Fruit fly (Drosophila melanogaster) whole organism, embryonic: Measurements from ENCODE around the gene NitFhit.

Experiments
- CG10209 ChIP-seq: fragments of 200-800 bp; sonication (Bioruptor generic); optimal IDR thresholded peaks from 3 replicates; lab custom pipeline; 2017; ENCODE audit warnings: missing biosample characterization, mild to moderate bottlenecking, missing genetic modification characterization, missing genetic modification reagents
- CG12299 ChIP-seq: fragments of 200-800 bp; sonication (Bioruptor generic); optimal IDR thresholded peaks from 2 replicates; lab custom pipeline; 2018; ENCODE audit warnings: missing biosample characterization, mild to moderate bottlenecking, missing genetic modification characterization
- CG14050 ChIP-seq: fragments of 200-800 bp; sonication (Bioruptor generic); IDR thresholded peaks from 3 replicates; pipeline ENCODE4 v1.3.6; 2022; ENCODE audit warnings: missing biosample characterization, missing genetic modification characterization
- CG18011 ChIP-seq: fragments of 200-800 bp; sonication (Bioruptor generic); optimal IDR thresholded peaks from 2 replicates; lab custom pipeline; 2017; ENCODE audit warnings: missing biosample characterization, missing genetic modification characterization, mild to moderate bottlenecking, moderate library complexity, missing genotype
- CG31441 ChIP-seq: fragments of 200-800 bp; sonication (Bioruptor generic); IDR thresholded peaks from 2 replicates; pipeline ENCODE4 v1.3.6; 2022; ENCODE audit warnings: missing biosample characterization, missing genetic modification characterization
- CG3163 ChIP-seq: fragments of 200-800 bp; sonication (Bioruptor generic); optimal IDR thresholded peaks from 3 replicates; lab custom pipeline; 2016; ENCODE audit warnings: missing biosample characterization, missing genetic modification characterization
- CG3838 ChIP-seq: fragments of 200-800 bp; sonication (Bioruptor generic); optimal IDR thresholded peaks from 3 replicates; lab custom pipeline; 2016; ENCODE audit warnings: missing biosample characterization, missing genetic modification characterization
- CG4282 ChIP-seq: fragments of 200-800 bp; sonication (Bioruptor generic); optimal IDR thresholded peaks from 2 replicates; lab custom pipeline; 2016; ENCODE audit warnings: missing biosample characterization, missing genetic modification characterization
- CG4404 ChIP-seq: fragments of 200-800 bp; sonication (Bioruptor generic); IDR thresholded peaks from 2 replicates; pipeline ENCODE4 v1.3.6; 2022; ENCODE audit warnings: missing biosample characterization, missing genetic modification characterization
- CG4820 ChIP-seq: fragments of 200-800 bp; sonication (Bioruptor generic); optimal IDR thresholded peaks from 3 replicates; lab custom pipeline; 2016; ENCODE audit warnings: missing biosample characterization, missing genetic modification characterization
- CG6654 ChIP-seq: fragments of 200-800 bp; sonication (Bioruptor generic); optimal IDR thresholded peaks from 2 replicates; lab custom pipeline; 2017; ENCODE audit warnings: missing biosample characterization, mild to moderate bottlenecking, missing genetic modification characterization
- CG8478 ChIP-seq: fragments of >200 bp; optimal IDR thresholded peaks from 2 replicates; lab custom pipeline; 2018
- CG9437 ChIP-seq: fragments of 200-800 bp; sonication (Bioruptor generic); optimal IDR thresholded peaks from 2 replicates; lab custom pipeline; 2018; ENCODE audit warnings: missing biosample characterization, mild to moderate bottlenecking, missing genetic modification characterization
- Dek ChIP-seq: fragments of 200-800 bp; sonication (Bioruptor generic); optimal IDR thresholded peaks from 3 replicates; lab custom pipeline; 2019; ENCODE audit warnings: missing biosample characterization, mild to moderate bottlenecking, missing genetic modification characterization, moderate library complexity
- Drgx ChIP-seq: fragments of 200-800 bp; sonication (Bioruptor generic); IDR thresholded peaks from 2 replicates; pipeline ENCODE4 v1.3.6; 2022; ENCODE audit warnings: missing biosample characterization, missing genetic modification characterization
- Hsf ChIP-seq: fragments of 200-800 bp; sonication (Bioruptor generic); optimal IDR thresholded peaks from 3 replicates; lab custom pipeline; 2016; ENCODE audit warnings: missing biosample characterization, missing genetic modification characterization
- Lhr ChIP-seq: fragments of 200-800 bp; sonication (Bioruptor generic); optimal IDR thresholded peaks from 3 replicates; lab custom pipeline; 2017; ENCODE audit warnings: mild to moderate bottlenecking, missing biosample characterization, missing genetic modification reagents, missing genetic modification characterization
- MESR4 ChIP-seq: fragments of 200-800 bp; sonication (Bioruptor generic); optimal IDR thresholded peaks from 2 replicates; lab custom pipeline; 2018; ENCODE audit warnings: missing biosample characterization, mild to moderate bottlenecking, missing genetic modification characterization, moderate library complexity
- Nf-YB ChIP-seq: fragments of 200-800 bp; sonication (Bioruptor generic); optimal IDR thresholded peaks from 3 replicates; lab custom pipeline; 2019; ENCODE audit warnings: missing biosample characterization, mild to moderate bottlenecking, missing genetic modification characterization, moderate library complexity
- Nf-YC ChIP-seq: fragments of 200-800 bp; optimal IDR thresholded peaks from 3 replicates; lab custom pipeline; 2019; ENCODE audit warnings: missing biosample characterization, mild to moderate bottlenecking, missing genetic modification characterization, moderate library complexity
- Ravus ChIP-seq: fragments of 200-800 bp; sonication (Bioruptor generic); IDR thresholded peaks from 2 replicates; pipeline ENCODE4 v1.3.6; 2022; ENCODE audit warnings: missing biosample characterization, missing genetic modification characterization
- Scr ChIP-seq: fragments of 200-800 bp; sonication (Bioruptor generic); IDR thresholded peaks from 2 replicates; pipeline ENCODE4 v1.3.6; 2022; ENCODE audit warnings: missing biosample characterization, missing genetic modification characterization; ENCODE audit not compliant: partially characterized antibody
- Sry-β ChIP-seq: fragments of 200-800 bp; sonication (Bioruptor generic); optimal IDR thresholded peaks from 2 replicates; lab custom pipeline; 2018; ENCODE audit warnings: missing biosample characterization, mild to moderate bottlenecking, missing genetic modification characterization, moderate library complexity
- Tbp ChIP-seq: fragments of >200 bp; optimal IDR thresholded peaks from 2 replicates; lab custom pipeline; 2018; ENCODE audit warnings: missing biosample characterization, missing genetic modification characterization
- al ChIP-seq: fragments of 200-800 bp; sonication (Bioruptor generic); IDR thresholded peaks from 2 replicates; pipeline ENCODE4 v1.3.6; 2022; ENCODE audit warnings: missing biosample characterization, missing genetic modification characterization
- cwo ChIP-seq: fragments of 200-800 bp; sonication (Bioruptor generic); optimal IDR thresholded peaks from 3 replicates; lab custom pipeline; 2017; ENCODE audit warnings: missing biosample characterization, missing genetic modification characterization, mild to moderate bottlenecking, moderate library complexity, missing genetic modification reagents
- dan ChIP-seq: fragments of 200-800 bp; sonication (Bioruptor generic); IDR thresholded peaks from 2 replicates; pipeline ENCODE4 v1.3.6; 2022; ENCODE audit warnings: missing biosample characterization, missing genetic modification characterization
- dmrt11E ChIP-seq: fragments of 200-800 bp; sonication (Bioruptor generic); optimal IDR thresholded peaks from 3 replicates; lab custom pipeline; 2018; ENCODE audit warnings: missing biosample characterization, mild to moderate bottlenecking, missing genetic modification characterization, moderate library complexity
- dpn ChIP-seq, 2 experiments: fragments of 200-800 bp; sonication (Bioruptor generic); optimal IDR thresholded peaks; 3 replicates each; lab custom pipeline; 2016; ENCODE audit warnings: missing biosample characterization in 2 of 2, missing genetic modification characterization in 2 of 2
- eve ChIP-seq, 2 experiments: fragments of >200 bp; optimal IDR thresholded peaks; 2 replicates each; lab custom pipeline; 2017; ENCODE audit warnings: missing biosample characterization in 2 of 2, missing genetic modification characterization in 2 of 2
- exex ChIP-seq: fragments of 200-800 bp; sonication (Bioruptor generic); optimal IDR thresholded peaks from 4 replicates; lab custom pipeline; 2018; ENCODE audit warnings: missing biosample characterization, mild to moderate bottlenecking, missing genetic modification characterization, moderate library complexity
- fd96Cb ChIP-seq: fragments of 200-800 bp; sonication (Bioruptor generic); optimal IDR thresholded peaks from 2 replicates; lab custom pipeline; 2018; ENCODE audit warnings: missing biosample characterization, mild to moderate bottlenecking, missing genetic modification characterization, moderate library complexity
- h ChIP-seq: fragments of >200 bp; optimal IDR thresholded peaks from 2 replicates; lab custom pipeline; 2017
- hb ChIP-seq: fragments of 200-800 bp; sonication (Bioruptor generic); IDR thresholded peaks from 3 replicates; pipeline ENCODE4 v1.3.6; 2022; ENCODE audit warnings: missing biosample characterization, missing genetic modification characterization; ENCODE audit not compliant: partially characterized antibody
- hth ChIP-seq: fragments of >200 bp; optimal IDR thresholded peaks from 2 replicates; lab custom pipeline; 2017; ENCODE audit warnings: inconsistent platforms
- ind ChIP-seq: fragments of 200-800 bp; sonication (Bioruptor generic); optimal IDR thresholded peaks from 3 replicates; lab custom pipeline; 2016; ENCODE audit warnings: missing biosample characterization, missing genetic modification characterization
- kah ChIP-seq: fragments of 200-800 bp; sonication (Bioruptor generic); optimal IDR thresholded peaks from 2 replicates; lab custom pipeline; 2018; ENCODE audit warnings: missing biosample characterization, mild to moderate bottlenecking, missing genetic modification characterization
- kay ChIP-seq: fragments of 200-800 bp; sonication (Bioruptor generic); optimal IDR thresholded peaks from 2 replicates; lab custom pipeline; 2016; ENCODE audit warnings: missing biosample characterization, missing genetic modification characterization
- nerfin-2 ChIP-seq: fragments of 200-800 bp; sonication (Bioruptor generic); IDR thresholded peaks from 2 replicates; pipeline ENCODE4 v1.3.6; 2022; ENCODE audit warnings: missing biosample characterization, missing genetic modification characterization; ENCODE audit not compliant: partially characterized antibody
- peb ChIP-seq: fragments of 200-800 bp; sonication (Bioruptor generic); IDR thresholded peaks from 2 replicates; pipeline ENCODE4 v1.3.6; 2022; ENCODE audit warnings: missing biosample characterization, missing genetic modification characterization
- pros ChIP-seq: fragments of 200-800 bp; sonication (Bioruptor generic); optimal IDR thresholded peaks from 3 replicates; lab custom pipeline; 2019; ENCODE audit warnings: missing biosample characterization, mild to moderate bottlenecking, missing genetic modification characterization, moderate library complexity
- psq ChIP-seq: fragments of 200-800 bp; sonication (Bioruptor generic); optimal IDR thresholded peaks from 2 replicates; lab custom pipeline; 2017; ENCODE audit warnings: missing biosample characterization, missing genetic modification characterization
- repo ChIP-seq: fragments of 200-800 bp; sonication (Bioruptor generic); optimal IDR thresholded peaks from 2 replicates; lab custom pipeline; 2016; ENCODE audit warnings: missing biosample characterization, missing genetic modification characterization
- row ChIP-seq: fragments of 200-800 bp; sonication (Bioruptor generic); IDR thresholded peaks from 3 replicates; pipeline ENCODE4 v1.3.6; 2022; ENCODE audit warnings: missing biosample characterization, missing genetic modification characterization
- stwl ChIP-seq: fragments of 200-800 bp; sonication (Bioruptor generic); optimal IDR thresholded peaks from 3 replicates; lab custom pipeline; 2018; ENCODE audit warnings: missing biosample characterization, mild to moderate bottlenecking, missing genetic modification characterization, moderate library complexity
- toy ChIP-seq: fragments of 200-800 bp; sonication (Bioruptor generic); IDR thresholded peaks from 2 replicates; pipeline ENCODE4 v1.3.6; 2022; ENCODE audit warnings: missing biosample characterization, missing genetic modification characterization
- unpg ChIP-seq: fragments of 200-800 bp; sonication (Bioruptor generic); optimal IDR thresholded peaks from 3 replicates; lab custom pipeline; 2018; ENCODE audit warnings: missing biosample characterization, mild to moderate bottlenecking, missing genetic modification characterization, moderate library complexity
- vvl ChIP-seq: fragments of 200-800 bp; sonication (Bioruptor generic); IDR thresholded peaks from 2 replicates; pipeline ENCODE4 v1.3.6; 2022; ENCODE audit warnings: missing biosample characterization, missing genetic modification characterization
- zen ChIP-seq: fragments of 200-800 bp; sonication (Bioruptor generic); optimal IDR thresholded peaks from 3 replicates; lab custom pipeline; 2018; ENCODE audit warnings: missing biosample characterization, mild to moderate bottlenecking, missing genetic modification characterization, moderate library complexity

The NitFhit gene

DNA sequence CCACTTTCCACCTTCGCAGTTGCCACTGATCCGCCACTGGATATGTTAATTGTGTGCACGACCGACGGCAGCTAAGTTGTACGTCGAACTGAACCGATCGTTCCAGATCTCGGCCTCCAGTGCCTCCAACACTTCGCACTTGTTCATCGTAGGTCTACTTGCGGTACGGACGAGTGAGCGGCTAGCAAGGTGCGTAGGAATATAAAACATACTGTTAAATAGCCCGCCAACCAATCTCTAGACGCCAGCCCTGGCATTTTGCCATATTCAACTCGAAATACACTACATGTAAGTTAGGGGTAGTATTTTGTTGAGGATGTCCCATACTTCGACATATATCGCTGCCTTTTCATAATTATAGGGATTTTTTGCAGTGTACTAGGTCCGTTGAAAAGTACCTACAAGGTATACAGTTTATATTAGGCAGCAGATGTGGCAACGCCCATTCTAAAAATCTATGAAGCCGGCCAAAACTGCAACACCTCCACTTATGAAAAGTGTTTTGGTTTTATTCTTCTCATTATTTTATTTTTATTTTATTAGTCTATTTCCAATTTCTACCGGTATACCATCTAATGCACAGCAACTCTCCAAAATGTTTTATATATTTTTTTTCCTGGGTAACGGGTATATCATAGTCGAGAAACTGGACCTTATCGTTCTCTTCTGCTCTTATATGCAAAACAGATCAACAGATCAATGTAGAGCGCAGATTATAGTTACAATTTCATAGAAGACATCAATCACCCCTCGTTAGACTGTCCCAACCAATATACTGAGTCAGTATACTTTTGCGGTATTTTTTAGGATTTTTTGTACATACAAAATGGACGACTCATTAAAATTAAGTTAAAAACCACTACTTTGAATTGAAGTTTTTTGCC is 19.7 kb downstream of the NitFhit start, which contains the start of the genes pyx and CG33229 (continued):
- TF ChIP-seq peb = peak; percentile 63
- TF ChIP-seq unpg = peak; percentile 74
- peak; percentile 56 for TF ChIP-seq CG3838 (GFP tag; lab: Kevin White, UChicago)
- peak; percentile 80; the same call in 1 of the 2 replicates for TF ChIP-seq CG31441
- no peak for TF ChIP-seq pros
- peak; percentile 85 for TF ChIP-seq CG10209 (GFP tag; lab: Kevin White, UChicago)
- TF ChIP-seq Tbp (GFP tag; lab: Kevin White, UChicago) = no peak
- TF ChIP-seq CG12299 (tag; lab: Kevin White, UChicago) = peak; percentile 35
- TF ChIP-seq kay (GFP tag; lab: Kevin White, UChicago) = peak; percentile 68
- peak; percentile 50 for TF ChIP-seq psq (GFP tag; lab: Kevin White, UChicago)
- TF ChIP-seq Nf-YB (GFP tag; lab: Kevin White, UChicago) = peak; percentile 61
- peak; percentile 57 for TF ChIP-seq repo (GFP tag; lab: Kevin White, UChicago)
- no peak for TF ChIP-seq hth
- peak; percentile 92 for TF ChIP-seq Dek (tag; lab: Kevin White, UChicago)
- peak; percentile 2 for TF ChIP-seq stwl (tag; lab: Kevin White, UChicago)
- TF ChIP-seq eve (GFP tag; optimal IDR thresholded peaks at IDR 0.05; lab: Kevin White, UChicago) = no peak
- TF ChIP-seq vvl (GFP tag; lab: Robert Waterston, UW) = peak; percentile 76
- peak; percentile 77 for TF ChIP-seq zen (tag; lab: Kevin White, UChicago)
- peak; percentile 81 for TF ChIP-seq Nf-YC (tag; lab: Kevin White, UChicago)
- peak; percentile 86 for TF ChIP-seq al (GFP tag; lab: Robert Waterston, UW)
- peak; percentile 57 for TF ChIP-seq CG18011 (GFP tag; lab: Kevin White, UChicago)
- peak; percentile 55; the same call in 1 of the 2 replicates for TF ChIP-seq toy (GFP tag; lab: Robert Waterston, UW)
- TF ChIP-seq CG4820 (GFP tag; lab: Kevin White, UChicago) = peak; percentile 81
- 0 out of 2 replicates have a peak, but pooled peaks have one; percentile 14 for TF ChIP-seq dan
- TF ChIP-seq CG6654 (GFP tag; lab: Kevin White, UChicago) = peak; percentile 69
- TF ChIP-seq Scr (GFP tag; lab: Robert Waterston, UW) = peak; percentile 19; the same call in 1 of the 2 replicates
- peak; percentile 72 for TF ChIP-seq cwo (GFP tag; lab: Kevin White, UChicago)
- TF ChIP-seq CG4282 = no peak
- peak; percentile 83 to 90 for TF ChIP-seq dpn (GFP tag; optimal IDR thresholded peaks at IDR 0.05; lab: Kevin White, UChicago)
- peak; percentile 20 for TF ChIP-seq Ravus (GFP tag; lab: Robert Waterston, UW)
- peak; percentile 31 for TF ChIP-seq Lhr (GFP tag; lab: Kevin White, UChicago)
- TF ChIP-seq dmrt11E (tag; lab: Kevin White, UChicago) = peak; percentile 68
- TF ChIP-seq nerfin-2 = no peak
- TF ChIP-seq Drgx (GFP tag; lab: Robert Waterston, UW) = peak; percentile 77
- peak; percentile 80 for TF ChIP-seq CG4404
- TF ChIP-seq ind (GFP tag; lab: Kevin White, UChicago) = peak; percentile 89
- peak; percentile 81 for TF ChIP-seq fd96Cb
- TF ChIP-seq CG14050 (GFP tag; lab: Robert Waterston, UW) = peak; percentile 68
- TF ChIP-seq row (GFP tag; lab: Robert Waterston, UW) = peak; percentile 88
- peak; percentile 60 for TF ChIP-seq exex (tag; lab: Kevin White, UChicago)
- no peak for TF ChIP-seq hb (GFP tag; lab: Robert Waterston, UW)
- TF ChIP-seq CG3163 (GFP tag; lab: Kevin White, UChicago) = peak; percentile 16
- no peak for TF ChIP-seq h (lab: Kevin White, UChicago)
- TF ChIP-seq kah (GFP tag; lab: Kevin White, UChicago) = peak; percentile 39
- no peak for TF ChIP-seq MESR4
- no peak for TF ChIP-seq CG8478 (lab: Kevin White, UChicago)
- TF ChIP-seq Hsf = peak; percentile 94
- TF ChIP-seq CG9437 = peak; percentile 83
- no peak for TF ChIP-seq Sry-β (GFP tag; lab: Kevin White, UChicago)
